Worm (Caenorhabditis elegans): ENCODE measurements around the gene F14D2.19.

DNA sequence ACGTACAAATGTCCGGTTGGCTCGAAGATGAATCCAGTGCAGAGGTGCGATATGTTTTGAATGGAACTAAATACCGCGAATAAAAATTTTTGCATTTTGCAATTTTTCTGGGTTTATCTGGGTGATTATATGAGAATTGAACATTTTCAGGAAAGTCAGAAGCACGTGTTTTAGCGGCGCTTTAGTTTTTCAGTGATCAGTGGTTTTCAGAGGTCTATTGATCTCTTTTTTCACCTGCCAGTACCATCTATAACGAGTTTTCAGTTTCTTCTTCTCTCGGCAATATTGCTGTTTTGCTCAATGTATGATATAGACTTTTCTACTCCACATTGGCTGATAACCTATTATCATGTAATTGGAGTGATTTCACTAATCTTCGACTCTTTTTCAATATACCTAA lies 49.9 kb downstream of the F14D2.19 start, which contains the start of gene sri-63:
- TF ChIP-seq dpl-1 (GFP tag; optimal IDR thresholded peaks at IDR 0.05) = no peak
- TF ChIP-seq ceh-82 (tag; optimal IDR thresholded peaks at IDR 0.05) = no peak
- no peak for TF ChIP-seq aly-2 (tag; optimal IDR thresholded peaks at IDR 0.05)
- TF ChIP-seq nhr-237 (tag; optimal IDR thresholded peaks at IDR 0.05) = no peak
- TF ChIP-seq efl-3 (GFP tag; optimal IDR thresholded peaks at IDR 0.05) = no peak
- TF ChIP-seq nhr-12 (tag; optimal IDR thresholded peaks at IDR 0.05) = no peak

Data from whole organism, L1 larva.